In the genomic region with DNA sequence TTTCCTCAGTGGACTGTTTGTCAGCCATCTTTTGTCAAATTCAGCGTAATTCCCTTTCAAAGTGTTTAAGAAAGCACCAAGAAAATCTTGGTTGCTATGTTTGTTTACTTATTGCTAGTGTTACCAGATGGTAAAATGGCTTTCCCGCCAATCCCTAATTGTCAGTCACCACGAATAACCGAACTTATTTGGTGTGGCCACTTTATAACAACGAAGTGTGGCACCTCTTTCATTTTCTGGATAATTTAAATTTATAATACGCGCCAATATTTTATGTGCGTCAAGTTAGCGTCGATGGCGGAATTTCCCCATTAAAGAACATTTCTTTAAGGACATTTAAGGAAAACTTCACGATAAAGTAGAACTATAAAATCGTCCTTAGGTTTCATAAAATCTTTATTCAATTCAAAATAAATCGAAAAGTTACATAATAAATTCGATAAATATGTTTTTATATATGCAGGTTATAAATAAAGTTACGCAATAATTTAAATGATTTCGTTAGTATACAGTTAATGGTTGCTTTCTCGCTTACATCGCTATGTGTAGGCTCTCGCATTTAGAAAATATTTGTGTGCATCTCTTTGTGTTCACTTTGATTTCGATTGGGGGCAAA, we compare ENCODE assay signal across 1 fruit fly cellular context.
A peak's percentile ranks its signal among the peaks of the same experiment; 100 is the strongest.
TF ChIP-seq lines count a peak whose summit lies in the region.

Gene CG5359 (minus strand): TSS at position 103 of the 616 bp plus-strand sequence.

TF ChIP-seq in whole organism, embryonic, 481 proteins besides CTCF, POLR2A, EP300 and RAD21 (continued from another document and continues in another):
- TF ChIP-seq Nf-YB (GFP tag; optimal IDR thresholded peaks at IDR 0.05; lab: Kevin White, UChicago) (no peak), trem (tag; optimal IDR thresholded peaks at IDR 0.05; lab: Kevin White, UChicago) (peak; percentile 62), CG10366 (GFP tag; IDR thresholded peaks at IDR 0.05; lab: Robert Waterston, UW) (no peak), corto (GFP tag; optimal IDR thresholded peaks at IDR 0.05; lab: Kevin White, UChicago) (no peak), nerfin-2 (GFP tag; IDR thresholded peaks at IDR 0.05; lab: Robert Waterston, UW; ENCODE audit: partially characterized antibody) (no peak), CG30020 (tag; optimal IDR thresholded peaks at IDR 0.05; lab: Kevin White, UChicago) (no peak), sens (GFP tag; lab: Kevin White, UChicago) (peak; percentile 37), Bgb (GFP tag; IDR thresholded peaks at IDR 0.05; lab: Robert Waterston, UW; ENCODE audit: partially characterized antibody) (peak; percentile 53; the same call in 1 of the 2 replicates), Ets65A (GFP tag; lab: Kevin White, UChicago) (peak; percentile 48), zen2 (GFP tag; IDR thresholded peaks at IDR 0.05; lab: Robert Waterston, UW; ENCODE audit: partially characterized antibody) (no peak), CG1233 (GFP tag; optimal IDR thresholded peaks at IDR 0.05; lab: Kevin White, UChicago) (no peak), CG2889 (GFP tag; IDR thresholded peaks at IDR 0.05; lab: Robert Waterston, UW) (no peak), CG9609 (GFP tag; optimal IDR thresholded peaks at IDR 0.05; lab: Kevin White, UChicago) (no peak), Sox100B (GFP tag; optimal IDR thresholded peaks at IDR 0.05; lab: Kevin White, UChicago) (no peak), pho (GFP tag; optimal IDR thresholded peaks at IDR 0.05; lab: Kevin White, UChicago) (no peak), hkb (optimal IDR thresholded peaks at IDR 0.05; lab: Kevin White, UChicago) (no peak), hkb (GFP tag; IDR thresholded peaks at IDR 0.05; lab: Robert Waterston, UW) (no peak), Jarid2 (GFP tag; optimal IDR thresholded peaks at IDR 0.05; lab: Kevin White, UChicago) (no peak), kni (GFP tag; optimal IDR thresholded peaks at IDR 0.05; lab: Kevin White, UChicago) (no peak), CG6254 (GFP tag; optimal IDR thresholded peaks at IDR 0.05; lab: Kevin White, UChicago) (no peak), fru (optimal IDR thresholded peaks at IDR 0.05; lab: Kevin White, UChicago) (no peak), Bteb2 (GFP tag; optimal IDR thresholded peaks at IDR 0.05; lab: Kevin White, UChicago) (no peak), usp (GFP tag; optimal IDR thresholded peaks at IDR 0.05; lab: Kevin White, UChicago) (no peak), CG43689 (GFP tag; IDR thresholded peaks at IDR 0.05; lab: Robert Waterston, UW) (no peak), NC2β (GFP tag; optimal IDR thresholded peaks at IDR 0.05; lab: Kevin White, UChicago) (no peak), CG1832 (GFP tag; optimal IDR thresholded peaks at IDR 0.05; lab: Kevin White, UChicago) (no peak), Rfx (GFP tag; IDR thresholded peaks at IDR 0.05; lab: Robert Waterston, UW) (peak; percentile 21; the same call in 1 of the 2 replicates), CG15073 (GFP tag; optimal IDR thresholded peaks at IDR 0.05; lab: Kevin White, UChicago) (no peak), Dll (GFP tag; IDR thresholded peaks at IDR 0.05; lab: Robert Waterston, UW; ENCODE audit: partially characterized antibody) (0 out of 4 replicates have a peak, but pooled peaks have one; percentile 32), nmo (GFP tag; optimal IDR thresholded peaks at IDR 0.05; lab: Kevin White, UChicago) (no peak), phol (tag; optimal IDR thresholded peaks at IDR 0.05; lab: Kevin White, UChicago) (peak; percentile 28), dpn (GFP tag; optimal IDR thresholded peaks at IDR 0.05; lab: Kevin White, UChicago) (no peak), CG11560 (tag; IDR thresholded peaks at IDR 0.05; lab: Robert Waterston, UW) (no peak), ems (GFP tag; optimal IDR thresholded peaks at IDR 0.05; lab: Kevin White, UChicago) (no peak), Fer3 (tag; optimal IDR thresholded peaks at IDR 0.05; lab: Kevin White, UChicago) (no peak), dan (GFP tag; IDR thresholded peaks at IDR 0.05; lab: Robert Waterston, UW) (no peak), Aef1 (GFP tag; IDR thresholded peaks at IDR 0.05; lab: Robert Waterston, UW) (no peak), ttk (GFP tag; IDR thresholded peaks at IDR 0.05; lab: Robert Waterston, UW) (no peak), en (GFP tag; optimal IDR thresholded peaks at IDR 0.05; lab: Kevin White, UChicago) (no peak), CG34422 (GFP tag; IDR thresholded peaks at IDR 0.05; lab: Robert Waterston, UW) (peak; percentile 63; the same call in 1 of the 3 replicates), row (GFP tag; IDR thresholded peaks at IDR 0.05; lab: Robert Waterston, UW) (no peak; the same call in 2 of the 3 replicates), CG3281 (GFP tag; optimal IDR thresholded peaks at IDR 0.05; lab: Kevin White, UChicago) (no peak), CG2202 (tag; optimal IDR thresholded peaks at IDR 0.05; lab: Kevin White, UChicago) (no peak), CG12769 (tag; optimal IDR thresholded peaks at IDR 0.05; lab: Kevin White, UChicago) (no peak), otp (GFP tag; IDR thresholded peaks at IDR 0.05; lab: Robert Waterston, UW) (no peak), MESR4 (GFP tag; optimal IDR thresholded peaks at IDR 0.05; lab: Kevin White, UChicago) (peak; percentile 21), chinmo (GFP tag; IDR thresholded peaks at IDR 0.05; lab: Robert Waterston, UW; ENCODE audit: partially characterized antibody) (no peak), CG8089 (GFP tag; optimal IDR thresholded peaks at IDR 0.05; lab: Kevin White, UChicago) (no peak), CG12299 (tag; optimal IDR thresholded peaks at IDR 0.05; lab: Kevin White, UChicago) (no peak), run (tag; optimal IDR thresholded peaks at IDR 0.05; lab: Kevin White, UChicago) (no peak), Dip2 (GFP tag; IDR thresholded peaks at IDR 0.05; lab: Robert Waterston, UW) (no peak), CG4707 (GFP tag; optimal IDR thresholded peaks at IDR 0.05; lab: Kevin White, UChicago) (no peak), BEAF-32 (GFP tag; optimal IDR thresholded peaks at IDR 0.05; lab: Kevin White, UChicago) (peak; percentile 42), CG10565 (GFP tag; optimal IDR thresholded peaks at IDR 0.05; lab: Kevin White, UChicago) (no peak), CG8359 (GFP tag; optimal IDR thresholded peaks at IDR 0.05; lab: Kevin White, UChicago; ENCODE audit: borderline replicate concordance) (no peak), Camta (GFP tag; optimal IDR thresholded peaks at IDR 0.05; lab: Kevin White, UChicago) (no peak), CG4328 (GFP tag; optimal IDR thresholded peaks at IDR 0.05; lab: Kevin White, UChicago) (no peak), MTF-1 (GFP tag; optimal IDR thresholded peaks at IDR 0.05; lab: Kevin White, UChicago; ENCODE audit: borderline replicate concordance) (no peak), CG17568 (GFP tag; optimal IDR thresholded peaks at IDR 0.05; lab: Kevin White, UChicago) (no peak), jumu (GFP tag; optimal IDR thresholded peaks at IDR 0.05; lab: Kevin White, UChicago) (no peak), so (GFP tag; IDR thresholded peaks at IDR 0.05; lab: Robert Waterston, UW) (no peak), pum (GFP tag; optimal IDR thresholded peaks at IDR 0.05; lab: Kevin White, UChicago) (no peak), pzg (GFP tag; optimal IDR thresholded peaks at IDR 0.05; lab: Kevin White, UChicago) (peak; percentile 92), CG6765 (GFP tag; optimal IDR thresholded peaks at IDR 0.05; lab: Kevin White, UChicago) (no peak), wor (GFP tag; IDR thresholded peaks at IDR 0.05; lab: Robert Waterston, UW) (no peak), Atf6 (GFP tag; IDR thresholded peaks at IDR 0.05; lab: Robert Waterston, UW) (no peak), CG6854 (GFP tag; optimal IDR thresholded peaks at IDR 0.05; lab: Kevin White, UChicago) (no peak), Doc2 (GFP tag; IDR thresholded peaks at IDR 0.05; lab: Robert Waterston, UW) (no peak), Max (GFP tag; optimal IDR thresholded peaks at IDR 0.05; lab: Kevin White, UChicago) (no peak), Hmr (GFP tag; optimal IDR thresholded peaks at IDR 0.05; lab: Kevin White, UChicago) (no peak), MBD-R2 (GFP tag; IDR thresholded peaks at IDR 0.05; lab: Robert Waterston, UW) (peak; percentile 84), Poxn (GFP tag; IDR thresholded peaks at IDR 0.05; lab: Robert Waterston, UW) (no peak), kay (GFP tag; optimal IDR thresholded peaks at IDR 0.05; lab: Kevin White, UChicago) (no peak), Optix (GFP tag; IDR thresholded peaks at IDR 0.05; lab: Robert Waterston, UW) (no peak), Doc3 (GFP tag; IDR thresholded peaks at IDR 0.05; lab: Robert Waterston, UW; ENCODE audit: partially characterized antibody) (no peak), hbn (GFP tag; IDR thresholded peaks at IDR 0.05; lab: Robert Waterston, UW; ENCODE audit: partially characterized antibody) (no peak), CG10267 (tag; optimal IDR thresholded peaks at IDR 0.05; lab: Kevin White, UChicago) (no peak), CG9215 (GFP tag; IDR thresholded peaks at IDR 0.05; lab: Robert Waterston, UW) (no peak), tna (GFP tag; IDR thresholded peaks at IDR 0.05; lab: Robert Waterston, UW; ENCODE audit: partially characterized antibody) (no peak), hb (GFP tag; IDR thresholded peaks at IDR 0.05; lab: Robert Waterston, UW; ENCODE audit: partially characterized antibody) (no peak), stwl (tag; optimal IDR thresholded peaks at IDR 0.05; lab: Kevin White, UChicago) (peak; percentile 68), Rx (GFP tag; IDR thresholded peaks at IDR 0.05; lab: Robert Waterston, UW) (no peak), CG2116 (GFP tag; optimal IDR thresholded peaks at IDR 0.05; lab: Kevin White, UChicago) (peak; percentile 31), Sin3A (optimal IDR thresholded peaks at IDR 0.05; lab: Kevin White, UChicago) (peak; percentile 31), H2.0 (GFP tag; IDR thresholded peaks at IDR 0.05; lab: Robert Waterston, UW) (no peak), hth (optimal IDR thresholded peaks at IDR 0.05; lab: Kevin White, UChicago) (no peak), CG6689 (GFP tag; IDR thresholded peaks at IDR 0.05; lab: Robert Waterston, UW) (no peak), CG8944 (GFP tag; optimal IDR thresholded peaks at IDR 0.05; lab: Kevin White, UChicago) (no peak), ato (GFP tag; IDR thresholded peaks at IDR 0.05; lab: Robert Waterston, UW; ENCODE audit: partially characterized antibody) (no peak), ftz-f1 (GFP tag; optimal IDR thresholded peaks at IDR 0.05; lab: Kevin White, UChicago) (no peak), exex (tag; optimal IDR thresholded peaks at IDR 0.05; lab: Kevin White, UChicago) (no peak), tio (GFP tag; optimal IDR thresholded peaks at IDR 0.05; lab: Kevin White, UChicago) (no peak), ci (GFP tag; IDR thresholded peaks at IDR 0.05; lab: Robert Waterston, UW) (peak; percentile 9; the same call in 1 of the 3 replicates), nerfin-1 (tag; optimal IDR thresholded peaks at IDR 0.05; lab: Kevin White, UChicago) (no peak), mam (GFP tag; optimal IDR thresholded peaks at IDR 0.05; lab: Kevin White, UChicago) (no peak), ara (GFP tag; IDR thresholded peaks at IDR 0.05; lab: Robert Waterston, UW) (no peak), CG5245 (GFP tag; optimal IDR thresholded peaks at IDR 0.05; lab: Kevin White, UChicago) (no peak), fd64A (GFP tag; optimal IDR thresholded peaks at IDR 0.05; lab: Kevin White, UChicago) (no peak), CG3847 (GFP tag; IDR thresholded peaks at IDR 0.05; lab: Robert Waterston, UW) (peak; percentile 22; the same call in 1 of the 2 replicates), CG10462 (GFP tag; optimal IDR thresholded peaks at IDR 0.05; lab: Kevin White, UChicago) (no peak), danr (GFP tag; IDR thresholded peaks at IDR 0.05; lab: Robert Waterston, UW) (no peak), Chrac-16 (GFP tag; optimal IDR thresholded peaks at IDR 0.05; lab: Kevin White, UChicago) (no peak), CG1603 (tag; optimal IDR thresholded peaks at IDR 0.05; lab: Kevin White, UChicago) (no peak), CG14014 (GFP tag; IDR thresholded peaks at IDR 0.05; lab: Robert Waterston, UW) (no peak), Sry-β (GFP tag; optimal IDR thresholded peaks at IDR 0.05; lab: Kevin White, UChicago) (no peak), vvl (GFP tag; IDR thresholded peaks at IDR 0.05; lab: Robert Waterston, UW) (peak; percentile 30; the same call in 1 of the 2 replicates), Blimp-1 (GFP tag; optimal IDR thresholded peaks at IDR 0.05; lab: Kevin White, UChicago) (no peak), tin (GFP tag; optimal IDR thresholded peaks at IDR 0.05; lab: Kevin White, UChicago) (no peak), E2f2 (GFP tag; IDR thresholded peaks at IDR 0.05; lab: Robert Waterston, UW) (peak; percentile 95), Ets97D (GFP tag; optimal IDR thresholded peaks at IDR 0.05; lab: Kevin White, UChicago) (peak; percentile 73), Asciz (GFP tag; optimal IDR thresholded peaks at IDR 0.05; lab: Kevin White, UChicago) (no peak), CHES-1-like (GFP tag; optimal IDR thresholded peaks at IDR 0.05; lab: Kevin White, UChicago) (peak; percentile 56), NK7.1 (GFP tag; optimal IDR thresholded peaks at IDR 0.05; lab: Kevin White, UChicago) (no peak), sisA (GFP tag; IDR thresholded peaks at IDR 0.05; lab: Robert Waterston, UW) (no peak), pita (GFP tag; optimal IDR thresholded peaks at IDR 0.05; lab: Kevin White, UChicago) (no peak), HmgZ (tag; optimal IDR thresholded peaks at IDR 0.05; lab: Kevin White, UChicago) (no peak), CG13894 (tag; optimal IDR thresholded peaks at IDR 0.05; lab: Kevin White, UChicago) (no peak), gro (GFP tag; optimal IDR thresholded peaks at IDR 0.05; lab: Kevin White, UChicago) (no peak), tgo (GFP tag; IDR thresholded peaks at IDR 0.05; lab: Robert Waterston, UW) (no peak), Vsx1 (GFP tag; optimal IDR thresholded peaks at IDR 0.05; lab: Kevin White, UChicago) (no peak), Dek (tag; optimal IDR thresholded peaks at IDR 0.05; lab: Kevin White, UChicago) (no peak), CG2875 (GFP tag; optimal IDR thresholded peaks at IDR 0.05; lab: Kevin White, UChicago) (no peak), Med (GFP tag; lab: Kevin White, UChicago) (peak; percentile 29), Hr39 (optimal IDR thresholded peaks at IDR 0.05; lab: Kevin White, UChicago) (no peak), CG11695 (GFP tag; IDR thresholded peaks at IDR 0.05; lab: Robert Waterston, UW) (no peak), CG7271 (tag; optimal IDR thresholded peaks at IDR 0.05; lab: Kevin White, UChicago) (no peak), fd102C (GFP tag; optimal IDR thresholded peaks at IDR 0.05; lab: Kevin White, UChicago) (no peak), ham (GFP tag; IDR thresholded peaks at IDR 0.05; lab: Robert Waterston, UW) (no peak), CG3838 (GFP tag; optimal IDR thresholded peaks at IDR 0.05; lab: Kevin White, UChicago) (no peak)
